Fruit fly (Drosophila melanogaster): ENCODE data around the gene CG34307.
A peak's percentile ranks its signal among the peaks of the same experiment; 100 is the strongest.

The CG34307 gene

DNA sequence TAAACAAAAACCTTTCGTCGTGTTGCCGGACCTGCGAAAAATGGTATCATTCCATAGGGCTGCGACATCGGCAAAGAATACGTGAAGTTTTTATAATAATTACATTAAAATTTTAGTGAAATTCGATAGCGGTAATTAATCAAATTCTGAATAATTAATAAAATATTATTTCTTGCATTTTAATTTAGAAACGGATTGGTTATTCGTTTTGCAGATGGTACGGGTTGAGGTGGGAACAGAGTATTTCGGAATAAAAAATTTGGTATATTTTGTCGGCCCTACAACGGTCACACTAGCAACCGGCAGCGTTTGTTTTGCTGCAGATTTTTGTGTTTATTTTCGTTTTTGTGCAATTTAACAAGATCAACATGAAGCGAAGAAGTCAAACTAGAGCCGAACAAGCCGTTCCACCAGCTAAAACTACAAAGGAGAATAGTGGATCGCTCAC is 14.9 kb upstream of the CG34307 start, which contains the start of the genes CG6962 and CG31368:
Gene CG6962 (minus strand): TSS at position 29 of the 448 bp plus-strand sequence.
Gene CG31368 (plus strand): TSS at position 285 of the 448 bp plus-strand sequence.
- no peak for TF ChIP-seq noc (tag; optimal IDR thresholded peaks at IDR 0.05)

DNA sequence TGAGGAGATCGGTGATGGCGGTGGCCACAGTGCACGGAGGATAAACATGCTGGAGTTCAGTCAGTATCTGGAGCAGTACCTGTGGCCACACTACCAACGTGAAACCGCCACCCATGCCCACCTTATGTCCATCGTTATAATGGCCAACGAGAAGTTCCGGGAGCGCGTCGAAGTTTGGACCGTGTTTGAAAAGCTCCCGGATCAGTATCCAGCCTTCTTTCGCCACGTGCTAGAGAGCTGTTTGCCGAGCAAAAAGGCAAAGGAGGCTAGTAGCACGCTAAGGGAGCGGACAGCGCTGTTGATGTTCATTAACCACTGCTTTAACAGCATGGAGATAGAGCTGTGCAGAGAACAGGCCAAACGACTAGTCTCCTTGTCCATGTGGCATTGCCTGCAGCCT is 14.3 kb upstream of the CG34307 start:
- no peak for TF ChIP-seq noc (tag; optimal IDR thresholded peaks at IDR 0.05)

DNA sequence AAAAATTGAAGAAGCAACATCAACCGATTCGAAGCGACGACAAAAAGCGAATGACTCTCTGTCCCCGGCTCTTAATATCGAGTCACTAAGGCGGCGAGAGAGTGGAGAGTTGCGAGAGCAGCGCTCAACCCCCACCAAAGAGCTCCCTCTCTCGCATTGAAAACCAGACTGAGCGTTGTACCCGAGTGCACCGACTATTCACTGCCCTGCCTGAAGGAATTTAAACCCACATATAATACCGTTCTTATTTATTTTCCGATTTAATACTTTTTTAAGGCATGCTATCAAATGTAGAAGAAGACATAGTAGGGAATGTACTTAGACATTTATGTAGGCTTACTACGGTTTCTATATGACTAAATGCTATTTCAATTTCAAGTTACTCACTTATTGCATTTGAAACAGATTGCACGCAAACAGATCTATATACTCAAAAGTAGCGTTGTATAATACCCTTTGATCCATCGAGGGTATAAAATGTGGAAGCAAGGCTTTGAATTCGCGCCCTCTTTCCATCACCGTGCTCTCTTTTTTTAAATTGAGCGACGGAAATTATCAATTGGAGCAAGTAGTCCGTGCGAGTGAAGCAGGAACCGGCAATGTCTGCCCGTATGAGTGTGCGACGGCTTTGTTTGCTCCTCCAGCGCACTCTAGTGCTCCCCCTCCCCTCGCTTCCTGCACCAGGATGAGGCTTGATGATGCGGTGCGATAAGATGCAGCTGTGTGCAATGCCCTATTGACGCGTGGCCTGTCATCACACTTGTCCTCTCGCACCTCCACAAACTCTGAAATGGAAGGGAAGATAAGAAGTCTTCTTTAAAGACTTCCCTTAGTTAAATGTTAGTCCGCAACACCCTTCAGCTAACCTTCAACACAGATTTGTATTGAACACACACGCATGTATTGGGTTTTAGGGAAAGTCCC is 10.0 kb upstream of the CG34307 start, which contains the start of gene mthl5:
Gene mthl5 (minus strand): TSS at position 55 of the 924 bp plus-strand sequence.
- TF ChIP-seq noc (tag; optimal IDR thresholded peaks at IDR 0.05), result peak; percentile 56

DNA sequence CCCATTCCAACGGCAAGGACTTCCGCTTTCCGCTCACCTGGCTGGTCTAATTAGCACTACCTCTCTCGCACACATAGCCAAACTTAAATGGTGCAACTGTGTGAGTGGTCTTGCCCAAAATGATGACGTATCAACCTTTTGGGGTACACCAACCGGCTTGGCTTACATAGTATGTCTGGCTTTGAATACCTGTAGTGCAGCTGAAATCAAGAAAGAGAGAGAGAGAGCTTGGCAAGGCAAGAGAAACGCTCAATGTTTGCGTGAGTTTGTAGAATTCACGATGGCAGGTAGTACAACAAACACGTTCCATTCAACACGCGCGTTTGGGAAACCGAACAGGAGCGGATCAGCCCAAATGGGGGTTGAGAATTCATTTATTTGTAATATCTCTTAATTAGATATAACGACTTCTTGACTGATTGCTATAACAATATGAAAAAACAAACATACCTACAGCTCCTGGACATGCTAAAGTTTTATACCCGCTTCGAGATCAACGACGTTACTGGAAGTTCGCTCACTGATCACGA is 9.3 kb upstream of the CG34307 start:
- TF ChIP-seq noc (tag; optimal IDR thresholded peaks at IDR 0.05), result no peak

DNA sequence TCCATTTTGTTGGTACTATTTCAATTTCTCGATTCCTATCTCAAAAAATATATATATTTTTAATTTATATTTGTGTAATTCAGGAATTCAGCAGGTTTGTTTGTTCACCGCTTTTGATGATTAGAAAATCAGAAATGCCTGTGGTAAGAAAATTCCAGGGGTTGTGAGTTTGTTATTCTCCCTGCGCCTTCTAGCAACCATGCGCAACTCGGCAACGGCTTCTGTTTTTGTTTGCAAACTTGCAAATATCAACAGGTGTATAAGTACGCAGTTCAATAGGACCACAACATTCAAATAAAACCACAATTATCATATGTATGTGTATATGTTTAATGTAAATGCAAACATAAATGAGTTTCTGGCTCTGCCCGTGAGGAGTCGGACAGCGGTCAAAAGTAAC is 4.2 kb upstream of the CG34307 start, which contains the start of gene Dnali1:
Gene Dnali1 (minus strand): TSS at position 101 of the 400 bp plus-strand sequence.
- no peak for TF ChIP-seq noc (tag; optimal IDR thresholded peaks at IDR 0.05)

DNA sequence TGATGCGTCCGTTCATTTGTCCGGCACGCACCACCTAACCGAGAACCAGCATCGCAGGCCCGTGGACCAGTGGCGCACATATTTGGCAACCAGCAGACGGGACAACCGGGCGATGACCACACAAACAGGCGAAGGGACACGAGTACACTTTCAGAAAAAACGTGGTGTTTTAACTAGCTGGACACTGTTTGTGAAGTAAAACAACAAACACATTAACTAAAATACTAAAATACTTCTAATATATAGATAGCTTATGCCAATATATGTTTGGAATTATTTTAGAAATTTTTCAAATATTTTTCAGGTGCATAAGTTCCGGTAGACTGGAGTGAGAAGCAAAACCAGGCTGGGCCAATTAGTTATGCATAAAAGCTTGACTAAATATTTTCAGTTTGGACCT is 5.5 kb downstream of the CG34307 start:
- no peak for TF ChIP-seq noc (tag; optimal IDR thresholded peaks at IDR 0.05)

DNA sequence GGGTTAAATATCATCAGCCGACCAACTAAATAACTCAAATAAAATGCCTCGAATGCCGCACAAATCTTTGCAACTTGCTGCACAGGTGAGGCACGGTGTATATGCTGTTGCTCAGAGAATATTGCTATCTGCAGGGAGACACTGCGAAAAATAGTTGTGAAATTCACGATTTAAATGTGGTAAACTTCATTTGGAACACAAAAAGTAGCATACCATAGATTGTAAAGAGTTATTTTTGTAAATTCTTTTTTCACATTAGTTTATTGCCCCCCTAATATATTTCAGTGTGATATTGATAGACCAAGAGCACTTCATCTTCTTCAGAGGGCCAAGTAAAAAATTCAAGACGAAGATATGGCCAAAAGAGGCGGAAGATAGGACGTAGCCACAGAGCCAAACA is 23.2 kb downstream of the CG34307 start:
- no peak for TF ChIP-seq noc (tag; optimal IDR thresholded peaks at IDR 0.05)

DNA sequence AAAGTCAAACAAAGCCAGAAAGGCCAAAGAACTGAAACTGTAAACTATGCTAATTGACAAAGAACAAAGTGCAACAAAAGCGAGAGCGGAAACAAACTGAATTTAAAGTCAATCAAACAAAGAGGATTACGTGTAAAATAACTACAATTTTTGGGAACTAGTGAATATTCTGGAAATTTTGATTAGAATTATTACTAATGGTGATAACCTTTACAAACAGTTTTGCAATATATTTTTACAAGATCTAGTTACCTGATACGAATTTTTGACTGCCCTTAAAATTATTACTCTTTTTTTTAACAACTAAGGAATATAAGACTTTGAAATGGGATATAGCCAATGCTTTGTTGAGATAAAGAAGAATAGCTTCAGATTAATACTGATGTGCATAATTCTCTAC is 33.6 kb downstream of the CG34307 start, which contains the start of gene CG14731:
Gene CG14731 (plus strand): TSS at position 301 of the 400 bp plus-strand sequence.
- no peak for TF ChIP-seq noc (tag; optimal IDR thresholded peaks at IDR 0.05)

DNA sequence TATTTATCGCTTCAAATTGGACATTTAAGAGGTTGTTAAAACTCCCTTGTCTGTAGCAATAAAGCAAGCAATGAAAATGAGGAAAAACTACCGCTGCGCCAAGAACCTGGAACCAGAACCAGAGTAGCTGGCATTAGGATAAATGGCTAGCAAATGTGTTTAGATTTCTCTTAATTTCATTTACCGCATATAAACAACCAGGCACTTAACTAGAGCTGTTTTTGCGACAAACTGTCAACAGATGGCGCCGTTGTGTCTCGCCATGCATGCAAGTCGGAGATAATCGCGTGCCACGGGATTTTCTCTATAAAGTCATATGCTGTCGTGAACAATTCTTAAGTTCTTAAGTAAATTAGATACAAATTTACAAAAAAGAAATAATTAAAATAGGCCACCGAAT is 36.5 kb downstream of the CG34307 start:
- no peak for TF ChIP-seq noc (tag; optimal IDR thresholded peaks at IDR 0.05)

DNA sequence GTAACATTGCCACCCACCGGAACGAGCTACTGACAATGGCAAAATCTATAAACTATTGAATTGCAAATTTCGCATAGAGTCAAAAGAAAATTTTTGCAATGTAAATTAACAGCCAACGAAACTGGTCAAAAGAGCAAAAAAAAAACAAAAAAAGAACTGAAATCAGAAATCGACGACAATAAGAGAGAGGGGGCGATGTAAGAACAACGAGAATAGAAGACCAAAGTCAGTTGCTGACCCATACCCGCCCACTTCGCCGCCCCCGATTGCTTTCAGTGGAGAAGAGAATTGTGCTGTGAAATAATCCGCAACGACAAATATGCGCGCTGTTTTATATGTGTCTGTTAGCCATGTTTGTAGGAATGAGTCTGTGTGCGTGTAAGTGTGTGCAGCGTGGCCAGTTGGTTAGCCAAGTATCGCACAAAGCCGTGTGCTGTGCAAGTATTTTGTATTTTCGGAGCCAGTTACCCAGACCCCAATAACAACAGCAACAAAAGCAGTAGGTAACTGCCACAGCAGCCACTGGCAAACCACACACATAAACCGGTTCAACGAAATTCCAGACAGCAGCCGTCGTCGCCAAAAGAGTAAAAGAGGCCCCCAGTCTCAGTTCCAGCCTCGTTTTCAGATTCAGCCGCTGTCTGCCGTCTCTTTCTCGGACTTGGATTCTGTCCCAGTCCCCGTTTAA is 40.2 kb downstream of the CG34307 start:
- TF ChIP-seq noc (tag; optimal IDR thresholded peaks at IDR 0.05), result no peak

DNA sequence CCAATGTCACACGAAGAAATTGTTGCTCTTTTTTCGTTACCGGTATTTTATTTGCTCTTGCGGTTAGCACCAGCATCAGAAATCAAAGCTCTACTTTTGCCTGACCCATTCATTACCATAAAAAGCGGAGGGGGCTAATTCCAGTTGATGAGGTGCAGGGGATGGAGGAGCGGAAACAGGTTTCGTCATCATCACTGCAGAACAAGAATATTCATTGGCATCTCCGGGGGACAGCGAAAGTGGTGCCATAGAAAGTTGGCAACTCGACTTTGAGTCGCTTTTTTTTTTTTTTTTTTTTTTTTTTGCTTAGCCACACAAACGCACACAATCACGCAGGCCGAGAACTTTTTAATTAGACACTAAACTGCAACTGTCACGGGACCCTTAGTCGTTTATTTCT is 43.7 kb downstream of the CG34307 start:
- no peak for TF ChIP-seq noc (tag; optimal IDR thresholded peaks at IDR 0.05)

DNA sequence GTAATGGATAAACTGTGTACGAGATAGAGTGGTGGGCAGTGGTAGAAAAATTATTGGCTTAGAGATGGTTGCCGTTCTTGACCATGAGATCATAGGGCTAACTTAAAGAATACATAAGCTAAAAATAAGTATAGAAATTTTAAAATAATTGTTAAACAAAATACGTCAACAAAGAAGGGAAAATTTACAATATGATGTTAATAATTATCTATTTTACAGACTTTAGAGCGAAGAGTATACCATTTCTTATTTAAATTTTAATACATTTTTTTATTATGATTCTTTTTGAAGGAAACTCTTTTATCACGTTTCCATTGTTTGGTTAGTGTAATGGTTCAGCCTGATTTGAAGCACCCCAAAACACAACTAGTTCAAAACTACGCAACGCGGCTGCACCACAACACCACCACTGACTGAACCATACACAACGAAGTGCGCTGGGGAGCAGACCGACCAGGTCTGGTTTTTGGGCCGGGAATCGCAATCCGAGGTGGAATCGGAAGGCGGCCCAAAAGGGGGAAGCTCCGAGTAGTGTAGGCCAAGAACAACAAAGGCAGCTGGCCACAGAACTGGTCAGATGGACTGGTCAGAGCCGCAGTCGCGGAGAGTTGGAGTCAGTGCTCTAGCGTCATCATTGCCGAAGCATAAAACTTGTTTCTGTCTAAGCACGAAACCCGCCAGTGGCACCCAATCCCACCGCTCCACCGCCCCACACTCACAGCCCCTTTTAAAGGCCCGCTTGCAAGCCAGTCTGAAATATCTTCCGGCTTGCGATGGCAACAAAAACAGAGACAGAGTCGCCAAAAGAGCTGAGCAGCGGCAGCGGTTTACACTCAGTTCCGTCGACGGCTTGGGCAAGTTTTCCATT is 48.3 kb downstream of the CG34307 start:
- no peak for TF ChIP-seq noc (tag; optimal IDR thresholded peaks at IDR 0.05)

DNA sequence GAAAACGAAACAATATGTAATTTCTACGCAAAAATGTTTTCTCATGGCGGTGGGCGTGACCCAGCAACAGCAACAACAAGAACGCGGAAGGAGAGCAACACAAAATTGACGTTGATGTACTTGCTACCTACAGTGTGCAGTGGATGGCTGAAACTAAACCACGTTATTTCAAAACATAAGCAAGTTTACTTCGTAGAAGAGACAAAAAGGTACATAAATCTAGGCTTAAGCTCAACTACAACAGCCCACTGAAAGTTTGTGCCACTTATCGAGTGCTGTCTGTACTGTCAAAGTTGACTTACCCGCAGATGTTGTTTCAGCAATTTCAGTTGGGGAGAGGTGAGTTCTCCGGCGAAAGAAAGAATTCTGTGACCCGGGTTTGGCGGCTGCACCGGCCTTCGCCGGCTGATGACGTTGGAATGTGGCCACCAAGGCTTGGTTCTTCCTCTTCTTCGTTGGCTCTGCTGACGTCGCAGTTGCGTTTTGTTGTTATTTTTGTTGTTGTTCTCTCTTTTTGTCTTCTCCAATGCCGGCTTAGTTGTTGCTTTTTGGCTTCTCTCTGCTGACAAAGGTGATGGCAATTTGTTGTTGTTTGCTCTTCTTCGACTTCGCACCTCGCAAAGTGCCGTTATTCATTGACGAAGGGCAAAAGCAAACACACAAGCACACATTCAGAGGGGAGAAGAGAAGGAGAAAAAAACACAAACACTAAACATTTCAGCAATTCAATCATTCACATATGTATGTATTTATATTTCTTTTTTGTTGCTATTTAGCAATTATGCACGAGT is 49.9 kb downstream of the CG34307 start:
- TF ChIP-seq noc (tag; optimal IDR thresholded peaks at IDR 0.05), result no peak

DNA sequence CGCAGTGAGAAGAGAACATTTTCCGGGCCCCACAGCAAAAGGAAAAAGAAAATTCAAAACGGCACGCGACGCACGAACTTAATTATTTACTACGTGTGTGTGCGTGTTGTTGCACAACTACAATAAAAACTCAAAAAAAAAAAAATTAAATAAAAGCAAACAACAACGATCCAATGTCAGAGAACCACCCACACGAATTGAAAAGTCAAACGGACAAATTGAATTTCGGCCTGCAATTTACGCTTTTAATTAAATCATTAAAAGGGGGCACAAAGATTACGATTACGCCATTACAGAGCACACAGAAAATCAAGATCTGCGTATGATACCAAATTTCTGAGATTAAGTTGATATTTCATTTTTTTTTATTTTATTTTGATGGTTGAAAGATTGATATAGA is 50.6 kb downstream of the CG34307 start:
- TF ChIP-seq noc (tag; optimal IDR thresholded peaks at IDR 0.05), result no peak

Measured in whole organism, larva.